Worm (Caenorhabditis elegans) whole organism, midembryonic: ENCODE results near the gene srbc-11.

ENCODE experiments used
- T22C8.4 ChIP-seq: fragments of 200-800 bp; sonication (Bioruptor generic); IDR thresholded peaks from 2 replicates; pipeline ENCODE4 v1.3.6; 2022; ENCODE audit warnings: missing genetic modification characterization, missing compliant biosample characterization
- cog-1 ChIP-seq: sonication (generic microtip); optimal IDR thresholded peaks from 2 replicates; lab custom pipeline; 2016; ENCODE audit warnings: missing genetic modification characterization, missing compliant biosample characterization
- flt-1 ChIP-seq: fragments of 200-800 bp; sonication (Bioruptor generic); IDR thresholded peaks from 2 replicates; pipeline ENCODE4 v1.3.6; 2022; ENCODE audit warnings: missing genetic modification characterization, missing compliant biosample characterization
- klf-2 ChIP-seq: fragments of 200-800 bp; sonication (Bioruptor generic); conservative IDR thresholded peaks from 2 replicates; pipeline ENCODE4 v1.3.6; 2022; ENCODE audit warnings: missing genetic modification reagents, missing genetic modification characterization, missing compliant biosample characterization
- med-1 ChIP-seq: sonication (generic microtip); optimal IDR thresholded peaks from 2 replicates; lab custom pipeline; 2017; ENCODE audit warnings: missing genetic modification characterization, mild to moderate bottlenecking, missing compliant biosample characterization, antibody characterized with exemption, missing genetic modification reagents; ENCODE audit not compliant: insufficient read depth
- ref-1 ChIP-seq: fragments of 200-800 bp; sonication (Bioruptor generic); conservative IDR thresholded peaks from 2 replicates; pipeline ENCODE4 v1.3.6; 2022; ENCODE audit warnings: missing genetic modification reagents, missing genetic modification characterization, missing compliant biosample characterization
- tab-1 ChIP-seq: fragments of 200-800 bp; sonication (Bioruptor generic); IDR thresholded peaks from 2 replicates; pipeline ENCODE4 v1.3.6; 2022; ENCODE audit warnings: missing genetic modification characterization, missing compliant biosample characterization
- ztf-23 ChIP-seq: fragments of 200-800 bp; sonication (Bioruptor generic); IDR thresholded peaks from 2 replicates; pipeline ENCODE4 v1.3.6; 2022; ENCODE audit warnings: missing genetic modification reagents, missing genetic modification characterization, missing compliant biosample characterization
- ztf-29 ChIP-seq: fragments of 200-800 bp; sonication (Bioruptor generic); IDR thresholded peaks from 2 replicates; pipeline ENCODE4 v1.3.6; 2022; ENCODE audit warnings: missing genetic modification reagents, missing genetic modification characterization, missing compliant biosample characterization

The srbc-11 gene

ce11 chrV:7497440-7497839 is 2.4 kb upstream of the srbc-11 start, which contains the start of gene srh-79:
TSS of gene srh-79 (plus strand) at chrV:7497740.
- TF ChIP-seq ref-1, result no peak
- TF ChIP-seq ztf-23 (GFP tag; lab: Robert Waterston, UW), result no peak
- no peak for TF ChIP-seq ztf-29
- no peak for TF ChIP-seq flt-1 (GFP tag; lab: Robert Waterston, UW)
- TF ChIP-seq klf-2 (GFP tag; lab: Robert Waterston, UW), result no peak
- TF ChIP-seq T22C8.4 (GFP tag; lab: Robert Waterston, UW), result no peak
- TF ChIP-seq cog-1 (tag; lab: Kevin White, UChicago), result no peak
- no peak for TF ChIP-seq med-1 (GFP tag; lab: Kevin White, UChicago)
- no peak for TF ChIP-seq tab-1 (GFP tag; lab: Robert Waterston, UW)

DNA sequence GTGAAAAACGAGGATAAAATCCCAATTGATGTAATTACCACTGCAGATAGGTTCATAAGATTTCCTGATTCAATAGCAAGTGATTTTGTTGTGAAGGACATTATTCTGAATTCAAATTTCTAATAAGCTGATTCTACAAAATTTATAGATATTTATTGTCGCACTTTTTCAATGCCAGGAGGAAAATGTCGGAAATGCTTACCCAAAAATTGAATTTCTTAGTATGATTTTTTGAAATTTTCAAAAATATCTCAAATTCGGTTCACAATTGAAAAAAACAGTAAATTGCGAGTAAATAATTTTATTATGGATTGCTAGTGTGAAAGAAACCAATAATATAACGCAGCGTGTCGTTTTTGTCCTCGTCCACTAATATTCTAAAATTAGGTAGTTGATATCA is 2.2 kb downstream of the srbc-11 start, which contains the start of gene srbc-10:
Gene srbc-10 (minus strand): TSS at position 101 of the 400 bp plus-strand sequence.
- no peak for TF ChIP-seq cog-1 (tag; lab: Kevin White, UChicago)
- TF ChIP-seq ztf-23 (GFP tag; lab: Robert Waterston, UW), result no peak
- no peak for TF ChIP-seq ref-1
- TF ChIP-seq flt-1 (GFP tag; lab: Robert Waterston, UW), result no peak
- TF ChIP-seq med-1 (GFP tag; lab: Kevin White, UChicago), result no peak
- no peak for TF ChIP-seq tab-1 (GFP tag; lab: Robert Waterston, UW)
- TF ChIP-seq T22C8.4 (GFP tag; lab: Robert Waterston, UW), result no peak
- no peak for TF ChIP-seq klf-2 (GFP tag; lab: Robert Waterston, UW)
- TF ChIP-seq ztf-29, result no peak

- TF ChIP-seq ztf-29, result no peak
- no peak for TF ChIP-seq flt-1 (GFP tag; lab: Robert Waterston, UW)
- TF ChIP-seq ztf-23 (GFP tag; lab: Robert Waterston, UW), result no peak
- no peak for TF ChIP-seq cog-1 (tag; lab: Kevin White, UChicago)
Measured at ce11 chrV:7490340-7490739, 4.7 kb downstream of the srbc-11 start, which contains the start of gene srbc-9. TSS of gene srbc-9 (minus strand) at chrV:7490440.

- no peak for TF ChIP-seq ref-1
- no peak for TF ChIP-seq T22C8.4 (GFP tag; lab: Robert Waterston, UW)
- no peak for TF ChIP-seq klf-2 (GFP tag; lab: Robert Waterston, UW)
- no peak for TF ChIP-seq flt-1 (GFP tag; lab: Robert Waterston, UW)
- no peak for TF ChIP-seq ztf-29
- TF ChIP-seq ztf-23 (GFP tag; lab: Robert Waterston, UW), result no peak
- no peak for TF ChIP-seq tab-1 (GFP tag; lab: Robert Waterston, UW)
- no peak for TF ChIP-seq cog-1 (tag; lab: Kevin White, UChicago)
- TF ChIP-seq med-1 (GFP tag; lab: Kevin White, UChicago), result no peak
Measured at ce11 chrV:7487518-7487917, 7.6 kb downstream of the srbc-11 start, which contains the start of gene srbc-7. TSS of gene srbc-7 (minus strand) at chrV:7487618.

ce11 chrV:7485000-7485399 is 10.1 kb downstream of the srbc-11 start, which contains the start of gene srbc-8:
TSS of gene srbc-8 (minus strand) at chrV:7485100.
- TF ChIP-seq klf-2 (GFP tag; lab: Robert Waterston, UW) (no peak), ztf-29 (no peak), ref-1 (no peak), ztf-23 (GFP tag; lab: Robert Waterston, UW) (no peak), tab-1 (GFP tag; lab: Robert Waterston, UW) (no peak), med-1 (GFP tag; lab: Kevin White, UChicago) (no peak), cog-1 (tag; lab: Kevin White, UChicago) (no peak), flt-1 (GFP tag; lab: Robert Waterston, UW) (no peak), T22C8.4 (GFP tag; lab: Robert Waterston, UW) (no peak)

- no peak for TF ChIP-seq klf-2 (GFP tag; lab: Robert Waterston, UW)
Measured at ce11 chrV:7480949-7481348, 14.1 kb downstream of the srbc-11 start, which contains the start of gene C18B10.6. TSS of gene C18B10.6 (minus strand) at chrV:7481049.

DNA sequence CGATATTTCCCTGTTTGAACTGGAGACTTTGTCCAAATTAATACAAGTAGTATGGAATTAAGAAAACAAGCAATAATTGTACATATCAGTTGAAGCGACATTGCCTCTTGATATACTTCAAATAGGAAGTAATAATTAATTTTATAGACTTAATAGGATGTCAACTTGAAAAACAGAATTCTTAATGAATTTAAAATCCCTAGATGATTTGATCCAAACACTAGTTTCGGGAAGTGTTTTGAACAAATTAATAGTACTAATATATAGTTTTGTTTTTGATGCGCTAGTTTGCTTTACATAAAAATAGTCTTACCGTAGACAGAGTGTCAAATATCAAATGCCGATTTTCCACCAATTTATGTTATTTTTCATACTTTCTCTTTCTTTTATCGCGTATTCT is 16.7 kb downstream of the srbc-11 start, which contains the start of gene str-190:
Gene str-190 (minus strand): TSS at position 101 of the 400 bp plus-strand sequence.
- TF ChIP-seq med-1 (GFP tag; lab: Kevin White, UChicago) (no peak), ztf-29 (no peak), klf-2 (GFP tag; lab: Robert Waterston, UW) (no peak), T22C8.4 (GFP tag; lab: Robert Waterston, UW) (no peak), ref-1 (no peak), cog-1 (tag; lab: Kevin White, UChicago) (no peak), ztf-23 (GFP tag; lab: Robert Waterston, UW) (no peak), tab-1 (GFP tag; lab: Robert Waterston, UW) (no peak), flt-1 (GFP tag; lab: Robert Waterston, UW) (no peak)

DNA sequence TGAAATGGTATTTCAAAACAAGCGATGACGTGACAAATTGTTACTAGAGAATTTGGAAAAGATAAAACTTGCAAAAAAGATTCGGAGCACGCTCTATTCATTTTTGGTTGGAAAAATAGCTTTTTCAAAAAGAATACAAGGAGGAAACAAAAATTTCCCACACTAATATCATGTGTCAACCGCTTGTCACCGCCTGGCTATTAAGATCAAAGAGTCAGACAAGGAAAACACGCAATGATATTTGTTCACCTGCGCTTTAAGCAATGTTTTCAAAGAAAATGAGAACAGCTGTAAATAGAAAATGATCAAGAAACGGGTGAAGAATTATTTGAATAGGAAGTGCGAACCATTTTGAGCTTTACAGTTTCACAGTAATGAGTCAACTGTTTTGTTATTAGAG is 18.3 kb downstream of the srbc-11 start, which contains the start of gene srh-125:
Gene srh-125 (minus strand): TSS at position 101 of the 400 bp plus-strand sequence.
- TF ChIP-seq klf-2 (GFP tag; lab: Robert Waterston, UW) (no peak), tab-1 (GFP tag; lab: Robert Waterston, UW) (no peak), ref-1 (no peak), T22C8.4 (GFP tag; lab: Robert Waterston, UW) (no peak), ztf-29 (no peak), cog-1 (tag; lab: Kevin White, UChicago) (no peak), ztf-23 (GFP tag; lab: Robert Waterston, UW) (no peak), flt-1 (GFP tag; lab: Robert Waterston, UW) (no peak), med-1 (GFP tag; lab: Kevin White, UChicago) (no peak)

DNA sequence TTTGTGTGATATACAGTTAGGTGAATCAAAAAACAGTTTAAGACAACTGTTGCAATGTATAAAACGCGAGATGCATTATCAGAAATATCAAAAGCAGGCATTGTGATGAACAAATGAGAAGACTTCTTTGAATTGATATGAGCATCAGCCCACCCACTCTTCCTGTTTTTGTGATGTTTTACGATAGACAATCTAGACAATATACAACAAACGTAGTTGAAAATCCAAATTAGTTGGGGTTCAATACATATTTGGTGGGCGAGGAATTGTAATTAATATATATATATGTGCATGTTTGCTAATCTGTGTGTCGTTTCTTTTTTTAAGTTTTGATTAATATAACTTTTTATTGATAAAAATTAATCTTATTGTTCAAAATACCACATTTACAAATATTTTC is 22.3 kb downstream of the srbc-11 start, which contains the start of gene str-28:
Gene str-28 (minus strand): TSS at position 101 of the 400 bp plus-strand sequence.
- TF ChIP-seq ref-1 (no peak), flt-1 (GFP tag; lab: Robert Waterston, UW) (no peak), tab-1 (GFP tag; lab: Robert Waterston, UW) (no peak), T22C8.4 (GFP tag; lab: Robert Waterston, UW) (no peak), med-1 (GFP tag; lab: Kevin White, UChicago) (no peak), ztf-23 (GFP tag; lab: Robert Waterston, UW) (no peak)
